Fruit fly (Drosophila melanogaster) Kc167 (cell line): Measurements from ENCODE around the gene CG9586.

ENCODE experiments used
- Myc ChIP-seq: fragments of >200 bp; optimal IDR thresholded peaks from 2 replicates; lab custom pipeline; 2017; ENCODE audit warnings: missing external identifiers
- Sin3A ChIP-seq: fragments of >200 bp; optimal IDR thresholded peaks from 2 replicates; lab custom pipeline; 2018; ENCODE audit warnings: missing external identifiers
- h ChIP-seq: fragments of >200 bp; optimal IDR thresholded peaks from 3 replicates; lab custom pipeline; 2018; ENCODE audit warnings: missing external identifiers
- insv ChIP-seq: fragments of >200 bp; optimal IDR thresholded peaks from 3 replicates; lab custom pipeline; 2018; ENCODE audit warnings: missing external identifiers
- psq ChIP-seq: fragments of >200 bp; optimal IDR thresholded peaks from 2 replicates; lab custom pipeline; 2017; ENCODE audit warnings: missing external identifiers
- ttk ChIP-seq: sonication (Bioruptor generic); optimal IDR thresholded peaks from 2 replicates; lab custom pipeline; 2017; ENCODE audit warnings: missing external identifiers

Gene CG9586

dm6 chr2L:9173857-9174593 lies 7.7 kb upstream of the CG9586 start:
- no peak for TF ChIP-seq insv (lab: Kevin White, UChicago)
- no peak for TF ChIP-seq Sin3A (lab: Kevin White, UChicago)
- TF ChIP-seq ttk (lab: Kevin White, UChicago) = no peak
- TF ChIP-seq psq = no peak
- TF ChIP-seq Myc = no peak
- no peak for TF ChIP-seq h

- no peak for TF ChIP-seq ttk (lab: Kevin White, UChicago)
- no peak for TF ChIP-seq h
- TF ChIP-seq Myc = no peak
- no peak for TF ChIP-seq psq
- TF ChIP-seq insv (lab: Kevin White, UChicago) = no peak
- no peak for TF ChIP-seq Sin3A (lab: Kevin White, UChicago)
Measured at dm6 chr2L:9173343-9173742, 7.0 kb upstream of the CG9586 start.

dm6 chr2L:9172866-9173265 lies 6.6 kb upstream of the CG9586 start:
- TF ChIP-seq Sin3A (lab: Kevin White, UChicago) (no peak), psq (no peak), insv (lab: Kevin White, UChicago) (no peak), h (no peak), Myc (no peak), ttk (lab: Kevin White, UChicago) (no peak)

dm6 chr2L:9168014-9168651 lies 1.8 kb upstream of the CG9586 start:
- TF ChIP-seq Sin3A (lab: Kevin White, UChicago) (no peak), Myc (no peak), h (no peak), psq (no peak), insv (lab: Kevin White, UChicago) (no peak), ttk (lab: Kevin White, UChicago) (no peak)

- no peak for TF ChIP-seq psq
- TF ChIP-seq ttk (lab: Kevin White, UChicago) = no peak
- no peak for TF ChIP-seq Sin3A (lab: Kevin White, UChicago)
- TF ChIP-seq insv (lab: Kevin White, UChicago) = no peak
- TF ChIP-seq h = no peak
Measured at dm6 chr2L:9167001-9167400, 687 bp upstream of the CG9586 start.

- TF ChIP-seq h (no peak), psq (no peak), ttk (lab: Kevin White, UChicago) (no peak), Sin3A (lab: Kevin White, UChicago) (no peak), insv (lab: Kevin White, UChicago) (no peak), Myc (no peak)
Measured at dm6 chr2L:9164797-9165196, 1.5 kb downstream of the CG9586 start.

dm6 chr2L:9163935-9164334 lies 2.4 kb downstream of the CG9586 start, which contains the start of gene CG13108:
CG13108 (plus strand) TSS chr2L:9164235.
- TF ChIP-seq ttk (lab: Kevin White, UChicago) = no peak
- no peak for TF ChIP-seq Myc
- no peak for TF ChIP-seq h
- no peak for TF ChIP-seq psq
- no peak for TF ChIP-seq Sin3A (lab: Kevin White, UChicago)
- TF ChIP-seq insv (lab: Kevin White, UChicago) = no peak

- no peak for TF ChIP-seq ttk (lab: Kevin White, UChicago)
- TF ChIP-seq h = no peak
- TF ChIP-seq psq = no peak
- no peak for TF ChIP-seq insv (lab: Kevin White, UChicago)
- no peak for TF ChIP-seq Sin3A (lab: Kevin White, UChicago)
- no peak for TF ChIP-seq Myc
Measured at dm6 chr2L:9160090-9160489, 6.2 kb downstream of the CG9586 start.

- TF ChIP-seq Sin3A (lab: Kevin White, UChicago) (no peak), ttk (lab: Kevin White, UChicago) (no peak), insv (lab: Kevin White, UChicago) (no peak), h (no peak), Myc (no peak), psq (no peak)
Measured at dm6 chr2L:9158341-9158740, 8.0 kb downstream of the CG9586 start.

dm6 chr2L:9157770-9158169 lies 8.5 kb downstream of the CG9586 start:
- TF ChIP-seq ttk (lab: Kevin White, UChicago) = no peak
- no peak for TF ChIP-seq h
- no peak for TF ChIP-seq insv (lab: Kevin White, UChicago)
- TF ChIP-seq Myc = no peak
- TF ChIP-seq Sin3A (lab: Kevin White, UChicago) = no peak
- no peak for TF ChIP-seq psq

- no peak for TF ChIP-seq ttk (lab: Kevin White, UChicago)
- no peak for TF ChIP-seq psq
- TF ChIP-seq h = no peak
- TF ChIP-seq insv (lab: Kevin White, UChicago) = no peak
- TF ChIP-seq Myc = no peak
- no peak for TF ChIP-seq Sin3A (lab: Kevin White, UChicago)
Measured at dm6 chr2L:9150805-9151204, 15.5 kb downstream of the CG9586 start.

- TF ChIP-seq Sin3A (lab: Kevin White, UChicago) = no peak
- no peak for TF ChIP-seq insv (lab: Kevin White, UChicago)
- no peak for TF ChIP-seq Myc
- no peak for TF ChIP-seq ttk (lab: Kevin White, UChicago)
- no peak for TF ChIP-seq h
- no peak for TF ChIP-seq psq
Measured at dm6 chr2L:9150112-9150511, 16.2 kb downstream of the CG9586 start.

dm6 chr2L:9149426-9149825 lies 16.9 kb downstream of the CG9586 start:
- TF ChIP-seq ttk (lab: Kevin White, UChicago) (no peak), psq (no peak), Myc (no peak), Sin3A (lab: Kevin White, UChicago) (no peak), insv (lab: Kevin White, UChicago) (no peak)
